Worm (Caenorhabditis elegans) whole organism, L4/young adult: Measurements from ENCODE around the gene nhr-275.

Source experiments
- W03F9.2 ChIP-seq: fragments of 150-350 bp; optimal IDR thresholded peaks from 2 replicates; lab custom pipeline; 2014; ENCODE audit warnings: missing biosample characterization, missing genetic modification characterization
- dao-5 ChIP-seq: sonication (generic microtip); optimal IDR thresholded peaks from 2 replicates; lab custom pipeline; 2016; ENCODE audit warnings: missing genotype, missing genetic modification characterization, moderate library complexity, missing compliant biosample characterization
- him-1 ChIP-seq: sonication (generic microtip); optimal IDR thresholded peaks from 2 replicates; lab custom pipeline; 2016; ENCODE audit warnings: missing genotype, missing genetic modification reagents, missing genetic modification characterization, missing compliant biosample characterization

DNA sequence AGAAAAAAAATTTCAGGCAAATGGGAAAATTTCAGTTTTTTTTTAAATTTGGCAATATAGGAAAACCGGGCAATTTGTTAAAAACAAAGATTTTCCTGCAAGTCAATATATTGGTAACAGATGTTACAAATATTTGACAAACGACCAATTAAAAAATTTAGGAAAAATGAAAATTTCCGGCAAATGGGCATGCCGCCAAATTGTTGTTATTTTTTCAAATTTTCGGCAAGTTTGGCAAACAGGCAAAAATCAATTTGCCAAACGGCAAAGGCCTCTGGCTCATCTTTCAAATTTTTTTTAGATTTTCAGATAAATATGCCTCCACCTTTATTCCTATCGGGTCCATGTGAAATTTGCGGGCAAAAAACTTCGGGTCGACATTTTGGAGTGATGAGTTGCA is 45.1 kb downstream of the nhr-275 start, which contains the start of gene nhr-128:
- no peak for TF ChIP-seq dao-5
- no peak for TF ChIP-seq him-1
- TF ChIP-seq W03F9.2: no peak
